Worm (Caenorhabditis elegans): ENCODE data around the gene C07B5.2.

- no peak for TF ChIP-seq ztf-11 (tag; optimal IDR thresholded peaks at IDR 0.05)
- no peak for TF ChIP-seq nhr-12 (tag; optimal IDR thresholded peaks at IDR 0.05)
- TF ChIP-seq aly-2 (tag; optimal IDR thresholded peaks at IDR 0.05) = no peak
- no peak for TF ChIP-seq ZK546.5 (tag; optimal IDR thresholded peaks at IDR 0.05)
- TF ChIP-seq unc-62 (GFP tag; optimal IDR thresholded peaks at IDR 0.05) = no peak
- TF ChIP-seq skn-1 (tag; optimal IDR thresholded peaks at IDR 0.05) = no peak
- no peak for TF ChIP-seq snpc-4 (tag; optimal IDR thresholded peaks at IDR 0.05)
- TF ChIP-seq mdl-1 (tag; optimal IDR thresholded peaks at IDR 0.05) = no peak
- no peak for TF ChIP-seq nhr-43 (tag; optimal IDR thresholded peaks at IDR 0.05; ENCODE audit: poor library complexity, severe bottlenecking)
- TF ChIP-seq nhr-25 (tag; optimal IDR thresholded peaks at IDR 0.05) = peak; percentile 41
- TF ChIP-seq egl-27 (tag; optimal IDR thresholded peaks at IDR 0.05) = no peak
Observed at ce11 chrX:9536008-9536407, 19.0 kb upstream of the C07B5.2 start.
